Worm (Caenorhabditis elegans): ENCODE measurements around the gene T10B10.4.

ce11 chrX:15224128-15224527 is 34.2 kb downstream of the T10B10.4 start:
- TF ChIP-seq elt-2 (tag; optimal IDR thresholded peaks at IDR 0.05) (no peak), ahr-1 (tag; optimal IDR thresholded peaks at IDR 0.05) (no peak), ceh-2 (tag; optimal IDR thresholded peaks at IDR 0.05) (no peak), ceh-9 (tag; optimal IDR thresholded peaks at IDR 0.05) (no peak), ama-1 (optimal IDR thresholded peaks at IDR 0.05) (no peak), rnt-1 (tag; optimal IDR thresholded peaks at IDR 0.05) (no peak), ceh-30 (tag; optimal IDR thresholded peaks at IDR 0.05) (no peak), fkh-6 (tag; optimal IDR thresholded peaks at IDR 0.05) (no peak), fkh-10 (GFP tag; optimal IDR thresholded peaks at IDR 0.05) (no peak)
